Worm (Caenorhabditis elegans) whole organism, midembryonic: ENCODE data around the gene chtb-2.

Experiments
- T22C8.4 ChIP-seq: fragments of 200-800 bp; sonication (Bioruptor generic); IDR thresholded peaks from 2 replicates; pipeline ENCODE4 v1.3.6; 2022; ENCODE audit warnings: missing genetic modification characterization, missing compliant biosample characterization
- cog-1 ChIP-seq: sonication (generic microtip); optimal IDR thresholded peaks from 2 replicates; lab custom pipeline; 2016; ENCODE audit warnings: missing genetic modification characterization, missing compliant biosample characterization
- flt-1 ChIP-seq: fragments of 200-800 bp; sonication (Bioruptor generic); IDR thresholded peaks from 2 replicates; pipeline ENCODE4 v1.3.6; 2022; ENCODE audit warnings: missing genetic modification characterization, missing compliant biosample characterization
- med-1 ChIP-seq: sonication (generic microtip); optimal IDR thresholded peaks from 2 replicates; lab custom pipeline; 2017; ENCODE audit warnings: missing genetic modification characterization, mild to moderate bottlenecking, missing compliant biosample characterization, antibody characterized with exemption, missing genetic modification reagents; ENCODE audit not compliant: insufficient read depth
- ref-1 ChIP-seq: fragments of 200-800 bp; sonication (Bioruptor generic); conservative IDR thresholded peaks from 2 replicates; pipeline ENCODE4 v1.3.6; 2022; ENCODE audit warnings: missing genetic modification reagents, missing genetic modification characterization, missing compliant biosample characterization
- ztf-23 ChIP-seq: fragments of 200-800 bp; sonication (Bioruptor generic); IDR thresholded peaks from 2 replicates; pipeline ENCODE4 v1.3.6; 2022; ENCODE audit warnings: missing genetic modification reagents, missing genetic modification characterization, missing compliant biosample characterization
- ztf-29 ChIP-seq: fragments of 200-800 bp; sonication (Bioruptor generic); IDR thresholded peaks from 2 replicates; pipeline ENCODE4 v1.3.6; 2022; ENCODE audit warnings: missing genetic modification reagents, missing genetic modification characterization, missing compliant biosample characterization

DNA sequence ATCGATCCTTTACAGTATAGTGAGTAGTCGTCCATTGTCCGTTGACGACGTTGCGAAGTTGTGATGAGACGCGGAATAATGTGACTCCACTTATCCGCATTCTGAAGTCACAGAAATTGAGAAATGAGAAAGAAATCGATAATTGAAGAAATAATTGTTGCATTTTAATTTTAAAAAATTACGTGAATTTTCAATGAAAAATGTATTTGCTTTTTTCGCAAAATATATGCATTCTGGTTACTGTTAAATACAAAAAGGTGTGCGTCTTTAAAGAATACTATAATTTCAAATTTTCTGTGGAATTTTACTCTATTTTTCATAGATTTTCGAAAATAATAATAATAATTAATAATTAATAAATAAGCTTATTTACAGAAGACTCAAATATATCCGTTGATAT lies 36.2 kb upstream of the chtb-2 start, which contains the start of gene let-721:
- TF ChIP-seq ztf-23 (GFP tag; lab: Robert Waterston, UW) (no peak), med-1 (GFP tag; lab: Kevin White, UChicago) (no peak), flt-1 (GFP tag; lab: Robert Waterston, UW) (no peak), ztf-29 (GFP tag; lab: Robert Waterston, UW) (no peak), T22C8.4 (GFP tag; lab: Robert Waterston, UW) (no peak), ref-1 (GFP tag; lab: Robert Waterston, UW) (no peak), cog-1 (tag; lab: Kevin White, UChicago) (no peak)
